Fruit fly (Drosophila melanogaster): ENCODE measurements around the gene CG14671.

CG14671 gene

DNA sequence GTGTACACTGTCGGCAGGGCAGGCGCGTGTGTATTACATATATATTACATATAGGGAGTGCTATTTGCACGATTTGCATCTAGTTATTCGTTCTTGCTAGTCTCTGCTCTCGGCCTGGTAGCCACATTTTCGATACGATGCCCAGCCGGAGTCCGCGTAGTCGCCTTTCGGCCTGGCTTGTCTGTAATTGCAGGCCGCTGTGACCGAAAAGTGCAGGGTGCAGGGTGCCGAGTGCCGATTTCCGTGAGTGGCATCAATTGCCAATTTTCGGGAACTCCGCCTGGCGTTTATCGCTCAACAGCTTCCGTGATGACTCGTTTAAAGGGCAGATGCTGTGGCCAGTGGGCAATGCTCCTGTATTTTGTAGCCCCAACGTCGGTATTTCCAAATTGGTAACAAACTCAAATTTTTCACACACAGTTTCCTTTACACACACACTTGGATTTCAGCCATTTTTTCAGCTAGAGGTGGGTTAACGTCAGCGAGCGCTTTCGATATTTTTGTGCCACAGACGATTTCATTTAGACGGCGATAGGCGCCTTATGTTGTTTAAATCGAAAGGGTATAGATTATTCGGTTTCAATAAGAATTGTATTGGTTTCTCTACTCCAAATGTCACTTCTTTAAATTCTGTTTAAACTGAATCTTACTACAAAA, 23.4 kb upstream of the CG14671 start, which contains the start of gene CG2926 (continued):
- TF ChIP-seq CG13894 (tag; optimal IDR thresholded peaks at IDR 0.05) = no peak
- TF ChIP-seq Dbx (GFP tag; IDR thresholded peaks at IDR 0.05) = peak; percentile 62
- TF ChIP-seq CG31365 (tag; optimal IDR thresholded peaks at IDR 0.05) = no peak
- no peak for TF ChIP-seq fru (optimal IDR thresholded peaks at IDR 0.05)
- no peak for TF ChIP-seq zf30C (GFP tag; optimal IDR thresholded peaks at IDR 0.05)
- TF ChIP-seq odd (GFP tag; optimal IDR thresholded peaks at IDR 0.05) = no peak
- TF ChIP-seq Ets65A (GFP tag) = peak; percentile 93
- no peak for TF ChIP-seq CG10321 (GFP tag; IDR thresholded peaks at IDR 0.05)
- peak; percentile 64 for TF ChIP-seq CG32532 (GFP tag; IDR thresholded peaks at IDR 0.05)
- TF ChIP-seq CG15269 (tag; optimal IDR thresholded peaks at IDR 0.05) = no peak
- no peak for TF ChIP-seq CG4820 (GFP tag; optimal IDR thresholded peaks at IDR 0.05)
- no peak for TF ChIP-seq ind (GFP tag; optimal IDR thresholded peaks at IDR 0.05)
- no peak for TF ChIP-seq tap (tag; optimal IDR thresholded peaks at IDR 0.05)
- TF ChIP-seq shn (GFP tag; optimal IDR thresholded peaks at IDR 0.05) = peak; percentile 58
- TF ChIP-seq Nf-YB (GFP tag; optimal IDR thresholded peaks at IDR 0.05) = no peak
- peak; percentile 88 for TF ChIP-seq CG7963 (GFP tag; IDR thresholded peaks at IDR 0.05; ENCODE audit: partially characterized antibody)
- TF ChIP-seq Rfx (GFP tag; IDR thresholded peaks at IDR 0.05) = peak; percentile 78
- no peak for TF ChIP-seq CG18619 (GFP tag; optimal IDR thresholded peaks at IDR 0.05)
- no peak for TF ChIP-seq scrt (GFP tag; optimal IDR thresholded peaks at IDR 0.05)
- TF ChIP-seq CG8359 (GFP tag; optimal IDR thresholded peaks at IDR 0.05; ENCODE audit: borderline replicate concordance) = no peak
- 0 out of 2 replicates have a peak, but pooled peaks have one; percentile 18 for TF ChIP-seq CG14441 (GFP tag; IDR thresholded peaks at IDR 0.05)
- no peak for TF ChIP-seq fd3F (GFP tag; optimal IDR thresholded peaks at IDR 0.05)
- TF ChIP-seq otp (GFP tag; IDR thresholded peaks at IDR 0.05) = no peak
- TF ChIP-seq CG3726 (GFP tag; IDR thresholded peaks at IDR 0.05) = no peak
- no peak for TF ChIP-seq org-1 (GFP tag; optimal IDR thresholded peaks at IDR 0.05)
- TF ChIP-seq CG33557 (GFP tag; optimal IDR thresholded peaks at IDR 0.05) = no peak
- no peak for TF ChIP-seq disco-r (GFP tag; optimal IDR thresholded peaks at IDR 0.05)
- no peak for TF ChIP-seq CG1792 (GFP tag; optimal IDR thresholded peaks at IDR 0.05)
- TF ChIP-seq CG18011 (GFP tag; optimal IDR thresholded peaks at IDR 0.05) = no peak
- peak; percentile 26; the same call in 1 of the 2 replicates for TF ChIP-seq CG11247 (GFP tag; IDR thresholded peaks at IDR 0.05)
- TF ChIP-seq zen2 (GFP tag; IDR thresholded peaks at IDR 0.05; ENCODE audit: partially characterized antibody) = peak; percentile 79
- TF ChIP-seq CG3995 (GFP tag; optimal IDR thresholded peaks at IDR 0.05) = peak; percentile 65
- TF ChIP-seq ash1 (GFP tag; optimal IDR thresholded peaks at IDR 0.05) = no peak
- TF ChIP-seq Bgb (GFP tag; IDR thresholded peaks at IDR 0.05; ENCODE audit: partially characterized antibody) = peak; percentile 94
- TF ChIP-seq CG34422 (GFP tag; IDR thresholded peaks at IDR 0.05) = peak; percentile 82; the same call in 2 of the 3 replicates
- peak in 1 of 2 experiments; percentile 33 for TF ChIP-seq crp (GFP tag; optimal IDR thresholded peaks at IDR 0.05)
- TF ChIP-seq tna (GFP tag; IDR thresholded peaks at IDR 0.05; ENCODE audit: partially characterized antibody) = peak; percentile 89
- no peak for TF ChIP-seq CG11093 (GFP tag; IDR thresholded peaks at IDR 0.05)
- TF ChIP-seq CG4854 (GFP tag; optimal IDR thresholded peaks at IDR 0.05) = no peak
- peak; percentile 43; the same call in 1 of the 2 replicates for TF ChIP-seq CG14014 (GFP tag; IDR thresholded peaks at IDR 0.05)
- peak; percentile 92 for TF ChIP-seq Med (GFP tag)
- no peak for TF ChIP-seq ems (GFP tag; optimal IDR thresholded peaks at IDR 0.05)
- no peak for TF ChIP-seq CG8281 (tag; optimal IDR thresholded peaks at IDR 0.05)
- TF ChIP-seq CG6813 (GFP tag; optimal IDR thresholded peaks at IDR 0.05) = no peak
- TF ChIP-seq Opbp (GFP tag; IDR thresholded peaks at IDR 0.05; ENCODE audit: partially characterized antibody) = peak; percentile 94
- TF ChIP-seq CG2889 (GFP tag; IDR thresholded peaks at IDR 0.05) = no peak
- TF ChIP-seq sens-2 (GFP tag; IDR thresholded peaks at IDR 0.05) = no peak
- no peak for TF ChIP-seq CG10274 (GFP tag; optimal IDR thresholded peaks at IDR 0.05)
- TF ChIP-seq CHES-1-like (GFP tag; optimal IDR thresholded peaks at IDR 0.05) = peak; percentile 29
- 0 out of 2 replicates have a peak, but pooled peaks have one; percentile 5 for TF ChIP-seq ttk (GFP tag; IDR thresholded peaks at IDR 0.05)
